Worm (Caenorhabditis elegans) whole organism, early embryonic: ENCODE measurements around the gene gstk-2.

Experiments used
- B0310.2 ChIP-seq: sonication (generic microtip); optimal IDR thresholded peaks from 2 replicates; lab custom pipeline; 2016; ENCODE audit warnings: mild to moderate bottlenecking, missing genetic modification characterization, missing compliant biosample characterization
- ama-1 ChIP-seq: fragments of 150-350 bp; optimal IDR thresholded peaks from 2 replicates; lab custom pipeline; 2014
- ceh-13 ChIP-seq: fragments of 200-800 bp; sonication (Bioruptor generic); optimal IDR thresholded peaks from 2 replicates; lab custom pipeline; 2018; ENCODE audit warnings: mild to moderate bottlenecking, missing genetic modification characterization, missing compliant biosample characterization
- hmg-4 ChIP-seq: fragments of 200-800 bp; sonication (Bioruptor generic); optimal IDR thresholded peaks from 2 replicates; lab custom pipeline; 2018; ENCODE audit warnings: mild to moderate bottlenecking, missing genetic modification characterization, missing compliant biosample characterization
- hnd-1 ChIP-seq: sonication (generic microtip); optimal IDR thresholded peaks from 2 replicates; lab custom pipeline; 2016; ENCODE audit warnings: missing genetic modification characterization, missing compliant biosample characterization
- scrt-1 ChIP-seq: fragments of 200-800 bp; sonication (Bioruptor generic); IDR thresholded peaks from 2 replicates; pipeline ENCODE4 v1.3.6; 2022; ENCODE audit warnings: missing genetic modification characterization, missing compliant biosample characterization
- tbx-11 ChIP-seq: fragments of 200-800 bp; sonication (Bioruptor generic); IDR thresholded peaks from 2 replicates; pipeline ENCODE4 v1.3.6; 2022; ENCODE audit warnings: missing genetic modification characterization, missing compliant biosample characterization

DNA sequence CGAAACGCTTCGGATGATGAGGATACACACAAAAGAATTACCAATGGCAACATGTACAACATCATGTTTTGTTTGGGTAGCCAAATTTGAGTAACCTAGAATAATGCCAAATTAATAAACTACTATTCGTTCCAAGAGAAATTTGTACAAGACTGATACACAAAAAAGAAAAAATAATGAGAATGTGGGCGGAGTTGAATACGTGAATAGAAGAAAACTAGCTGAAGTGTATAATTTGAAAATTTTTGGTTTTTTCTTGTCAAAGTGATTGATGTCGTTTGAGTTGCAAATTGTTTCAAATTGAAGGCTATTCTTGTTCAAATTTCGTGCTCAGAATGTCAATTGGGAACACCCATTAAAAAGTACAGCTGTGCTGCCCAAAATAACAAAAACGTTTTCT lies 50.3 kb downstream of the gstk-2 start, which contains the start of gene R13A1.5:
- TF ChIP-seq scrt-1 (GFP tag; lab: Robert Waterston, UW) (no peak), B0310.2 (tag; lab: Kevin White, UChicago) (no peak), ama-1 (lab: Kevin White, UChicago) (no peak), hmg-4 (GFP tag; lab: Kevin White, UChicago) (no peak), ceh-13 (GFP tag; lab: Kevin White, UChicago) (no peak), hnd-1 (tag; lab: Kevin White, UChicago) (no peak), tbx-11 (GFP tag; lab: Robert Waterston, UW) (no peak)
